Fruit fly (Drosophila melanogaster) whole organism, embryonic: ENCODE measurements around the gene Eig71Ek.
A peak's percentile ranks its signal among the peaks of the same experiment; 100 is the strongest.

Experiments
- CG10209 ChIP-seq: fragments of 200-800 bp; sonication (Bioruptor generic); optimal IDR thresholded peaks from 3 replicates; lab custom pipeline; 2017; ENCODE audit warnings: missing biosample characterization, mild to moderate bottlenecking, missing genetic modification characterization, missing genetic modification reagents
- CG10654 ChIP-seq: fragments of 200-800 bp; sonication (Bioruptor generic); optimal IDR thresholded peaks from 2 replicates; lab custom pipeline; 2016; ENCODE audit warnings: missing biosample characterization, missing genetic modification characterization
- CG12071 ChIP-seq: fragments of 200-800 bp; sonication (Bioruptor generic); optimal IDR thresholded peaks from 3 replicates; lab custom pipeline; 2018; ENCODE audit warnings: missing biosample characterization, mild to moderate bottlenecking, missing genetic modification characterization
- CG13624 ChIP-seq: fragments of 200-800 bp; sonication (Bioruptor generic); optimal IDR thresholded peaks from 2 replicates; lab custom pipeline; 2016; ENCODE audit warnings: missing biosample characterization, missing genetic modification characterization
- CG14014 ChIP-seq: fragments of 200-800 bp; sonication (Bioruptor generic); IDR thresholded peaks from 2 replicates; pipeline ENCODE4 v1.3.6; 2022; ENCODE audit warnings: missing biosample characterization, missing genetic modification characterization
- CG14441 ChIP-seq: fragments of 200-800 bp; sonication (Bioruptor generic); IDR thresholded peaks from 2 replicates; pipeline ENCODE4 v1.3.6; 2022; ENCODE audit warnings: missing biosample characterization, missing genetic modification characterization
- CG15514 ChIP-seq: fragments of 200-800 bp; sonication (Bioruptor generic); optimal IDR thresholded peaks from 3 replicates; lab custom pipeline; 2017; ENCODE audit warnings: missing biosample characterization, missing genetic modification characterization, mild to moderate bottlenecking, moderate library complexity, missing genetic modification reagents
- CG18599 ChIP-seq: fragments of 200-800 bp; sonication (Bioruptor generic); optimal IDR thresholded peaks from 3 replicates; lab custom pipeline; 2017; ENCODE audit warnings: missing biosample characterization, missing genetic modification characterization, mild to moderate bottlenecking, moderate library complexity, missing genetic modification reagents
- CG2120 ChIP-seq: fragments of 200-800 bp; sonication (Bioruptor generic); optimal IDR thresholded peaks from 3 replicates; lab custom pipeline; 2016; ENCODE audit warnings: missing biosample characterization, missing genetic modification characterization
- CG2129 ChIP-seq: fragments of 200-800 bp; sonication (Bioruptor generic); IDR thresholded peaks from 2 replicates; pipeline ENCODE4 v1.3.6; 2022; ENCODE audit warnings: missing biosample characterization, missing genetic modification characterization; ENCODE audit not compliant: partially characterized antibody
- CG2199 ChIP-seq: fragments of 200-800 bp; sonication (Bioruptor generic); IDR thresholded peaks from 3 replicates; pipeline ENCODE4 v1.3.6; 2022; ENCODE audit warnings: missing biosample characterization, missing genetic modification characterization
- CG2678 ChIP-seq: fragments of 200-800 bp; sonication (Bioruptor generic); optimal IDR thresholded peaks from 3 replicates; lab custom pipeline; 2019; ENCODE audit warnings: missing biosample characterization, mild to moderate bottlenecking, missing genetic modification characterization, moderate library complexity
- CG32767 ChIP-seq: fragments of 200-800 bp; sonication (Bioruptor generic); IDR thresholded peaks from 2 replicates; pipeline ENCODE4 v1.3.6; 2022; ENCODE audit warnings: missing biosample characterization, missing genetic modification characterization
- CG32772 ChIP-seq: fragments of 200-800 bp; sonication (Bioruptor generic); IDR thresholded peaks from 2 replicates; pipeline ENCODE4 v1.3.6; 2022; ENCODE audit warnings: missing biosample characterization, missing genetic modification characterization
- CG33557 ChIP-seq: fragments of 200-800 bp; sonication (Bioruptor generic); optimal IDR thresholded peaks from 2 replicates; lab custom pipeline; 2019; ENCODE audit warnings: missing biosample characterization, mild to moderate bottlenecking, missing genetic modification characterization, moderate library complexity
- CG3995 ChIP-seq: fragments of 200-800 bp; sonication (Bioruptor generic); optimal IDR thresholded peaks from 3 replicates; lab custom pipeline; 2016; ENCODE audit warnings: missing biosample characterization, missing genetic modification characterization
- CG4707 ChIP-seq: fragments of 200-800 bp; sonication (Bioruptor generic); optimal IDR thresholded peaks from 2 replicates; lab custom pipeline; 2018; ENCODE audit warnings: missing biosample characterization, mild to moderate bottlenecking, missing genetic modification characterization, moderate library complexity
- CG6813 ChIP-seq: fragments of 200-800 bp; sonication (Bioruptor generic); optimal IDR thresholded peaks from 2 replicates; lab custom pipeline; 2017; ENCODE audit warnings: missing biosample characterization, missing genetic modification characterization, mild to moderate bottlenecking, moderate library complexity, missing genetic modification reagents
- CG7963 ChIP-seq: fragments of 200-800 bp; sonication (Bioruptor generic); IDR thresholded peaks from 3 replicates; pipeline ENCODE4 v1.3.6; 2022; ENCODE audit warnings: missing biosample characterization, missing genetic modification characterization; ENCODE audit not compliant: partially characterized antibody
- CG8765 ChIP-seq: fragments of 200-800 bp; sonication (Bioruptor generic); IDR thresholded peaks from 2 replicates; pipeline ENCODE4 v1.3.6; 2022; ENCODE audit warnings: missing biosample characterization, missing genetic modification characterization
- CG8924 ChIP-seq: fragments of 200-800 bp; optimal IDR thresholded peaks from 3 replicates; lab custom pipeline; 2019; ENCODE audit warnings: missing biosample characterization, mild to moderate bottlenecking, missing genetic modification characterization, moderate library complexity
- CG9932 ChIP-seq: fragments of 200-800 bp; sonication (Bioruptor generic); IDR thresholded peaks from 2 replicates; pipeline ENCODE4 v1.3.6; 2022; ENCODE audit warnings: missing biosample characterization, missing genetic modification characterization
- Drgx ChIP-seq: fragments of 200-800 bp; sonication (Bioruptor generic); IDR thresholded peaks from 2 replicates; pipeline ENCODE4 v1.3.6; 2022; ENCODE audit warnings: missing biosample characterization, missing genetic modification characterization
- Eip74EF ChIP-seq, 2 experiments: fragments of 200-800 bp in 1 of 2; fragments of >200 bp in 1 of 2; sonication (Bioruptor generic) in 1 of 2; optimal IDR thresholded peaks; 2 replicates each; lab custom pipeline; 2017 to 2019; ENCODE audit warnings: missing biosample characterization in 2 of 2, missing genetic modification characterization in 2 of 2, mild to moderate bottlenecking in 1 of 2, moderate library complexity in 1 of 2
- GATAe ChIP-seq: fragments of 200-800 bp; sonication (Bioruptor generic); conservative IDR thresholded peaks from 2 replicates; pipeline ENCODE4 v1.3.6; 2022; ENCODE audit warnings: missing biosample characterization, missing genetic modification characterization
- HHEX ChIP-seq: fragments of 200-800 bp; sonication (Bioruptor generic); optimal IDR thresholded peaks from 3 replicates; lab custom pipeline; 2017; ENCODE audit warnings: missing biosample characterization, mild to moderate bottlenecking, missing genetic modification characterization, missing genetic modification reagents
- Nf-YC ChIP-seq: fragments of 200-800 bp; optimal IDR thresholded peaks from 3 replicates; lab custom pipeline; 2019; ENCODE audit warnings: missing biosample characterization, mild to moderate bottlenecking, missing genetic modification characterization, moderate library complexity
- NfI ChIP-seq: fragments of 200-800 bp; sonication (Bioruptor generic); optimal IDR thresholded peaks from 3 replicates; lab custom pipeline; 2018; ENCODE audit warnings: missing biosample characterization, mild to moderate bottlenecking, missing genetic modification characterization, moderate library complexity
- PHDP ChIP-seq: fragments of 200-800 bp; sonication (Bioruptor generic); optimal IDR thresholded peaks from 3 replicates; lab custom pipeline; 2018; ENCODE audit warnings: missing biosample characterization, mild to moderate bottlenecking, missing genetic modification characterization, moderate library complexity
- Rx ChIP-seq: fragments of 200-800 bp; sonication (Bioruptor generic); IDR thresholded peaks from 2 replicates; pipeline ENCODE4 v1.3.6; 2022; ENCODE audit warnings: missing biosample characterization, missing genetic modification characterization
- Six4 ChIP-seq: fragments of 200-800 bp; sonication (Bioruptor generic); optimal IDR thresholded peaks from 2 replicates; lab custom pipeline; 2016; ENCODE audit warnings: missing biosample characterization, missing genetic modification characterization
- Sry-β ChIP-seq: fragments of 200-800 bp; sonication (Bioruptor generic); optimal IDR thresholded peaks from 2 replicates; lab custom pipeline; 2018; ENCODE audit warnings: missing biosample characterization, mild to moderate bottlenecking, missing genetic modification characterization, moderate library complexity
- Ssrp ChIP-seq: fragments of 200-800 bp; sonication (Bioruptor generic); optimal IDR thresholded peaks from 2 replicates; lab custom pipeline; 2018; ENCODE audit warnings: missing biosample characterization, mild to moderate bottlenecking, missing genetic modification characterization, moderate library complexity
- Trl ChIP-seq, 3 experiments: fragments of >200 bp in 2 of 3; fragments of 200-800 bp in 1 of 3; sonication (Bioruptor generic) in 1 of 3; optimal IDR thresholded peaks; 2 replicates in 1 of 3; 3 replicates in 2 of 3; lab custom pipeline; 2016 to 2017; ENCODE audit warnings: missing biosample characterization in 1 of 3, missing genetic modification characterization in 1 of 3
- ato ChIP-seq: fragments of 200-800 bp; sonication (Bioruptor generic); IDR thresholded peaks from 2 replicates; pipeline ENCODE4 v1.3.6; 2022; ENCODE audit warnings: missing biosample characterization, missing genetic modification characterization; ENCODE audit not compliant: partially characterized antibody
- bcd ChIP-seq: fragments of 200-800 bp; sonication (Bioruptor generic); optimal IDR thresholded peaks from 2 replicates; lab custom pipeline; 2017; ENCODE audit warnings: missing biosample characterization, mild to moderate bottlenecking, missing genetic modification characterization
- crc ChIP-seq: fragments of 200-800 bp; sonication (Bioruptor generic); optimal IDR thresholded peaks from 2 replicates; lab custom pipeline; 2016; ENCODE audit warnings: missing biosample characterization, missing genetic modification characterization
- dimm ChIP-seq: fragments of 200-800 bp; sonication (Bioruptor generic); IDR thresholded peaks from 2 replicates; pipeline ENCODE4 v1.3.6; 2022; ENCODE audit warnings: missing biosample characterization, missing genetic modification characterization
- fd102C ChIP-seq: fragments of 200-800 bp; sonication (Bioruptor generic); optimal IDR thresholded peaks from 2 replicates; lab custom pipeline; 2018; ENCODE audit warnings: missing biosample characterization, mild to moderate bottlenecking, missing genetic modification characterization, moderate library complexity
- gem ChIP-seq: fragments of 200-800 bp; sonication (Bioruptor generic); optimal IDR thresholded peaks from 2 replicates; lab custom pipeline; 2019; ENCODE audit warnings: missing biosample characterization, mild to moderate bottlenecking, missing genetic modification characterization, moderate library complexity
- hth ChIP-seq: fragments of >200 bp; optimal IDR thresholded peaks from 2 replicates; lab custom pipeline; 2017; ENCODE audit warnings: inconsistent platforms
- pho ChIP-seq: fragments of 200-800 bp; sonication (Bioruptor generic); optimal IDR thresholded peaks from 2 replicates; lab custom pipeline; 2016; ENCODE audit warnings: missing biosample characterization, missing genetic modification characterization
- seq ChIP-seq: fragments of 200-800 bp; sonication (Bioruptor generic); IDR thresholded peaks from 2 replicates; pipeline ENCODE4 v1.3.6; 2022; ENCODE audit warnings: missing biosample characterization, missing genetic modification characterization
- slbo ChIP-seq: fragments of 200-800 bp; sonication (Bioruptor generic); IDR thresholded peaks from 2 replicates; pipeline ENCODE4 v1.3.6; 2022; ENCODE audit warnings: missing biosample characterization, missing genetic modification characterization
- tll ChIP-seq, 2 experiments: fragments of 200-800 bp in 1 of 2; fragments of >200 bp in 1 of 2; sonication (Bioruptor generic) in 1 of 2; optimal IDR thresholded peaks; 2 replicates each; lab custom pipeline; 2017 to 2019; ENCODE audit warnings: missing biosample characterization in 2 of 2, missing genetic modification characterization in 2 of 2, mild to moderate bottlenecking in 1 of 2, moderate library complexity in 1 of 2
- vnd ChIP-seq: fragments of 200-800 bp; sonication (Bioruptor generic); IDR thresholded peaks from 3 replicates; pipeline ENCODE4 v1.3.6; 2022; ENCODE audit warnings: missing biosample characterization, missing genetic modification characterization; ENCODE audit not compliant: partially characterized antibody
- zfh2 ChIP-seq: fragments of 200-800 bp; sonication (Bioruptor generic); optimal IDR thresholded peaks from 2 replicates; lab custom pipeline; 2016; ENCODE audit warnings: missing biosample characterization, missing genetic modification characterization

Gene Eig71Ek

DNA sequence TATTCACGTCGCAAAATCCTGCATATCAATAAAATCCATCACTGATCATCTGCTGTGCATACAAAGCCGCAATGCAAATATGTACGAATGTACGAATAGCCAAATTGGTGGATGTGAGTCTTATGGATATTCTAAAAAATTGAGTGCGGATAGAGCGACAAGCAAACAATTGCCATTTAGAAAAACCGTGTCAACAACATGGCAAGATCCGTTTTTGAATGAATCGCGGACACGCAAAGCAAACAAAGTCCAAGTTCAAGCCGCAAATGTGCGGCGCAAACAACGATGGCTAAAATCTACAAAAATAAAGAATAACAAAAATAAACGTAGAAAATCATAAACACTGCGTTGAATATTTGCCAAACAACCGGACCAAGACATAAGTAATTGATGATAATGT lies 28.5 kb downstream of the Eig71Ek start (continued):
- peak; percentile 50 for TF ChIP-seq fd102C (GFP tag; lab: Kevin White, UChicago)
- no peak for TF ChIP-seq CG32772
- TF ChIP-seq Trl (optimal IDR thresholded peaks at IDR 0.05; lab: Kevin White, UChicago) = no peak
- TF ChIP-seq Trl (GFP tag; optimal IDR thresholded peaks at IDR 0.05; lab: Kevin White, UChicago) = peak; percentile 13
- no peak for TF ChIP-seq CG7963 (GFP tag; lab: Robert Waterston, UW)
- TF ChIP-seq gem (tag; lab: Kevin White, UChicago) = peak; percentile 16
- peak; percentile 26 for TF ChIP-seq CG2678 (tag; lab: Kevin White, UChicago)
- no peak for TF ChIP-seq CG2199 (GFP tag; lab: Robert Waterston, UW)
- peak; percentile 35 for TF ChIP-seq CG10209 (GFP tag; lab: Kevin White, UChicago)
- no peak for TF ChIP-seq CG32767 (GFP tag; lab: Robert Waterston, UW)
- no peak for TF ChIP-seq Six4
- TF ChIP-seq CG14441 = no peak
- TF ChIP-seq GATAe (GFP tag; lab: Robert Waterston, UW) = no peak
- TF ChIP-seq CG2120 = peak; percentile 22
- no peak for TF ChIP-seq Eip74EF (GFP tag; optimal IDR thresholded peaks at IDR 0.05; lab: Kevin White, UChicago)
- TF ChIP-seq Nf-YC (tag; lab: Kevin White, UChicago) = no peak
- TF ChIP-seq CG9932 (GFP tag; lab: Robert Waterston, UW) = peak; percentile 31; the same call in 1 of the 2 replicates
- TF ChIP-seq CG8924 (tag; lab: Kevin White, UChicago) = no peak
- TF ChIP-seq zfh2 (GFP tag; lab: Kevin White, UChicago) = no peak
- peak; percentile 52 for TF ChIP-seq CG6813
- TF ChIP-seq vnd (GFP tag; lab: Robert Waterston, UW) = no peak
- TF ChIP-seq CG2129 = no peak
- peak; percentile 18 for TF ChIP-seq pho (GFP tag; lab: Kevin White, UChicago)
- TF ChIP-seq dimm = no peak
- no peak for TF ChIP-seq Ssrp
- TF ChIP-seq CG15514 (GFP tag; lab: Kevin White, UChicago) = peak; percentile 20
- TF ChIP-seq CG3995 (GFP tag; lab: Kevin White, UChicago) = no peak
- peak; percentile 1 for TF ChIP-seq CG18599
- peak; percentile 52; the same call in 1 of the 2 replicates for TF ChIP-seq seq
- no peak for TF ChIP-seq CG33557 (GFP tag; lab: Kevin White, UChicago)
- TF ChIP-seq CG13624 (GFP tag; lab: Kevin White, UChicago) = no peak
- peak; percentile 13 for TF ChIP-seq bcd (GFP tag; lab: Kevin White, UChicago)
- TF ChIP-seq Sry-β (GFP tag; lab: Kevin White, UChicago) = no peak
- no peak for TF ChIP-seq crc
- no peak for TF ChIP-seq tll (GFP tag; optimal IDR thresholded peaks at IDR 0.05; lab: Kevin White, UChicago)
- TF ChIP-seq HHEX (GFP tag; lab: Kevin White, UChicago) = peak; percentile 17
- TF ChIP-seq CG4707 (GFP tag; lab: Kevin White, UChicago) = no peak
- TF ChIP-seq hth (lab: Kevin White, UChicago) = no peak
- TF ChIP-seq NfI (GFP tag; lab: Kevin White, UChicago) = no peak
- no peak for TF ChIP-seq slbo (GFP tag; lab: Robert Waterston, UW)
- no peak for TF ChIP-seq CG10654
- no peak for TF ChIP-seq CG8765 (GFP tag; lab: Robert Waterston, UW)
- TF ChIP-seq PHDP (tag; lab: Kevin White, UChicago) = no peak
- peak; percentile 61; the same call in 1 of the 2 replicates for TF ChIP-seq CG14014 (GFP tag; lab: Robert Waterston, UW)
- no peak for TF ChIP-seq ato (GFP tag; lab: Robert Waterston, UW)
- TF ChIP-seq Rx = no peak
- no peak for TF ChIP-seq Drgx (GFP tag; lab: Robert Waterston, UW)
- TF ChIP-seq CG12071 (GFP tag; lab: Kevin White, UChicago) = peak; percentile 12
